Worm (Caenorhabditis elegans) whole organism, L2 larva: ENCODE results near the gene sdz-15.

ENCODE experiments used
- aly-2 ChIP-seq: fragments of 150-350 bp; optimal IDR thresholded peaks from 2 replicates; lab custom pipeline; 2014; ENCODE audit warnings: missing biosample characterization, missing genetic modification characterization
- ceh-82 ChIP-seq: fragments of 150-350 bp; optimal IDR thresholded peaks from 2 replicates; lab custom pipeline; 2014; ENCODE audit warnings: missing biosample characterization, missing genetic modification characterization
- dmd-4 ChIP-seq: sonication (generic microtip); optimal IDR thresholded peaks from 2 replicates; lab custom pipeline; 2017; ENCODE audit warnings: missing biosample characterization, missing genetic modification characterization
- elt-1 ChIP-seq: fragments of 150-350 bp; optimal IDR thresholded peaks from 2 replicates; lab custom pipeline; 2014; ENCODE audit warnings: missing biosample characterization, missing genetic modification characterization
- elt-3 ChIP-seq: sonication (generic microtip); optimal IDR thresholded peaks from 2 replicates; lab custom pipeline; 2017; ENCODE audit warnings: missing biosample characterization, missing genetic modification characterization
- nhr-11 ChIP-seq: fragments of 150-350 bp; optimal IDR thresholded peaks from 2 replicates; lab custom pipeline; 2014; ENCODE audit warnings: missing biosample characterization, missing genetic modification characterization
- nhr-23 ChIP-seq: fragments of 150-350 bp; optimal IDR thresholded peaks from 2 replicates; lab custom pipeline; 2014; ENCODE audit warnings: missing biosample characterization, missing genetic modification reagents, missing genetic modification characterization
- nhr-237 ChIP-seq: fragments of 150-350 bp; optimal IDR thresholded peaks from 2 replicates; lab custom pipeline; 2014; ENCODE audit warnings: missing biosample characterization, missing genetic modification characterization
- unc-62 ChIP-seq: fragments of 150-350 bp; optimal IDR thresholded peaks from 2 replicates; lab custom pipeline; 2014; ENCODE audit warnings: missing biosample characterization, missing genetic modification reagents, missing genetic modification characterization

ce11 chrIII:6527902-6528301 lies 29.6 kb downstream of the sdz-15 start, which contains the start of gene pqn-10:
- no peak for TF ChIP-seq aly-2 (tag; lab: Kevin White, UChicago)
- TF ChIP-seq nhr-11: no peak
- no peak for TF ChIP-seq elt-3
- TF ChIP-seq elt-1 (tag; lab: Kevin White, UChicago): no peak
- TF ChIP-seq nhr-23: no peak
- no peak for TF ChIP-seq unc-62
- no peak for TF ChIP-seq nhr-237 (tag; lab: Kevin White, UChicago)
- no peak for TF ChIP-seq ceh-82 (tag; lab: Kevin White, UChicago)
- no peak for TF ChIP-seq dmd-4 (tag; lab: Kevin White, UChicago)
